Worm (Caenorhabditis elegans): ENCODE data around the gene twk-43.

ce11 chrV:13373643-13374042 is 27.6 kb downstream of the twk-43 start:
- no peak for TF ChIP-seq unc-120 (tag; optimal IDR thresholded peaks at IDR 0.05; ENCODE audit: poor library complexity, severe bottlenecking)
- TF ChIP-seq mls-2 (tag; optimal IDR thresholded peaks at IDR 0.05): no peak
- no peak for TF ChIP-seq mep-1 (tag; optimal IDR thresholded peaks at IDR 0.05)
- no peak for TF ChIP-seq lsy-2 (tag; optimal IDR thresholded peaks at IDR 0.05)
- TF ChIP-seq drap-1 (GFP tag; optimal IDR thresholded peaks at IDR 0.05): no peak
- TF ChIP-seq lin-13 (tag; optimal IDR thresholded peaks at IDR 0.05): no peak
- TF ChIP-seq pha-4 (tag; optimal IDR thresholded peaks at IDR 0.05): no peak
- TF ChIP-seq hlh-1 (tag; optimal IDR thresholded peaks at IDR 0.05): no peak
- TF ChIP-seq ztf-11 (tag; optimal IDR thresholded peaks at IDR 0.05): no peak

Data from whole organism, mixed stage, embryonic.